Fruit fly (Drosophila melanogaster): ENCODE data around the gene NTPase.

The NTPase gene

DNA sequence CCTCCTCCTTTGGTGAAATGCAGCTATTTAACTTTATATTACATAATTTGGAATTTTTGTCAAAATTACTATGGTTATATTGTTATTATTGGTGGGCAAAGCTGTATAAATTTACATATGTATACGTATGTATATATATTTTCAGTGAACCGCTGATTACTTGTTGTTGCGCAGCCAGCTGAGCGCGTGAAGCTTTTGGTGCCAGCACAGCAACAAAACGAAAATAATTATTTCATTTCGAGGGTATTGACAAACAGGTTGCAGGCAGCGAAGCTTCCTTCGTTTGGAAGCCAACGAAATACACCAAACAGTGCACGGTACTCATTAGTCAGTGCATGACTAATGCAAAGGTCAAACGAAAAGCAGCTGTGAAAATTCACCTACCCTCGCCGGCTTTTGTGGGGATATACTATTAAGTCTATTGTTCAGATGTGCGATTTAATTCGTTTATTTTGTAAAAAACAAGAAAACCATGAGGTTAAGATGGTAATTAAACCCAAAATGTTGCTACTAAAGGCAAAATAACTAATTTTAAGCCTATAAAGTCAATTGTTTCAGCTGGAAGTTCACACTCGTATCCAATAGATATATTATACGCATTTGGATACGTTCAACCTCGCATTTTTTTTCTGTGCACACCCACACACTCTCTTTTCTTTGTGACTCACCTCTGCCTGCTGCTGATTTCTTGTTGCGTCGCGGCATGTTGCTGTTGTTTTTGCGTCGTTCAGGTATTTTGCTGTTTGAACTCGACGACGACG, 12.5 kb downstream of the NTPase start (continued):
- TF ChIP-seq CG10274 (GFP tag; optimal IDR thresholded peaks at IDR 0.05) (no peak), CG14965 (GFP tag; optimal IDR thresholded peaks at IDR 0.05; ENCODE audit: borderline replicate concordance) (no peak), mirr (GFP tag; optimal IDR thresholded peaks at IDR 0.05) (no peak), tap (tag; optimal IDR thresholded peaks at IDR 0.05) (no peak), lmd (GFP tag; IDR thresholded peaks at IDR 0.05) (peak; percentile 23; the same call in 1 of the 2 replicates), Meics (GFP tag; optimal IDR thresholded peaks at IDR 0.05) (peak; percentile 63), Hmr (GFP tag; optimal IDR thresholded peaks at IDR 0.05) (peak; percentile 35), nmo (GFP tag; optimal IDR thresholded peaks at IDR 0.05) (peak; percentile 7), az2 (GFP tag; optimal IDR thresholded peaks at IDR 0.05) (no peak), YL-1 (GFP tag; optimal IDR thresholded peaks at IDR 0.05) (no peak), CG11093 (GFP tag; IDR thresholded peaks at IDR 0.05) (0 out of 3 replicates have a peak, but pooled peaks have one; percentile 38), fru (optimal IDR thresholded peaks at IDR 0.05) (no peak), Rfx (GFP tag; IDR thresholded peaks at IDR 0.05) (peak; percentile 58), NC2β (GFP tag; optimal IDR thresholded peaks at IDR 0.05) (no peak), ci (GFP tag; IDR thresholded peaks at IDR 0.05) (peak; percentile 43; the same call in 2 of the 3 replicates), tll (GFP tag; optimal IDR thresholded peaks at IDR 0.05) (peak in 1 of 2 experiments; percentile 49), ATbp (GFP tag; optimal IDR thresholded peaks at IDR 0.05) (peak; percentile 7), ind (GFP tag; optimal IDR thresholded peaks at IDR 0.05) (peak; percentile 14), CG16779 (GFP tag; IDR thresholded peaks at IDR 0.05) (no peak), sens-2 (GFP tag; IDR thresholded peaks at IDR 0.05) (no peak), Dp (GFP tag; optimal IDR thresholded peaks at IDR 0.05) (no peak), bowl (GFP tag; IDR thresholded peaks at IDR 0.05) (no peak), chif (GFP tag; optimal IDR thresholded peaks at IDR 0.05) (peak in 1 of 2 experiments; percentile 19), repo (GFP tag; optimal IDR thresholded peaks at IDR 0.05) (no peak), eyg (GFP tag; optimal IDR thresholded peaks at IDR 0.05) (no peak), lab (GFP tag; optimal IDR thresholded peaks at IDR 0.05) (peak; percentile 46), Lim3 (GFP tag; IDR thresholded peaks at IDR 0.05) (no peak), CTCF (GFP tag; optimal IDR thresholded peaks at IDR 0.05) (no peak), dati (GFP tag; IDR thresholded peaks at IDR 0.05) (no peak), CG10147 (GFP tag; optimal IDR thresholded peaks at IDR 0.05) (no peak), p53 (GFP tag; optimal IDR thresholded peaks at IDR 0.05) (no peak), CG11695 (GFP tag; IDR thresholded peaks at IDR 0.05) (0 out of 3 replicates have a peak, but pooled peaks have one; percentile 49), CG2678 (tag; optimal IDR thresholded peaks at IDR 0.05) (peak; percentile 37), CG2875 (GFP tag; optimal IDR thresholded peaks at IDR 0.05) (no peak), CG10267 (tag; optimal IDR thresholded peaks at IDR 0.05) (no peak), Oli (tag; optimal IDR thresholded peaks at IDR 0.05) (peak; percentile 16), Mrtf (GFP tag; IDR thresholded peaks at IDR 0.05) (peak; percentile 42; the same call in 1 of the 3 replicates), Xrp1 (GFP tag; IDR thresholded peaks at IDR 0.05) (peak; percentile 43; the same call in 1 of the 2 replicates), H2.0 (GFP tag; IDR thresholded peaks at IDR 0.05) (no peak), CG10366 (GFP tag; IDR thresholded peaks at IDR 0.05) (peak; percentile 33), chinmo (GFP tag; IDR thresholded peaks at IDR 0.05; ENCODE audit: partially characterized antibody) (peak; percentile 79; the same call in 2 of the 4 replicates), CG9437 (GFP tag; optimal IDR thresholded peaks at IDR 0.05) (no peak), CG42726 (GFP tag; IDR thresholded peaks at IDR 0.05; ENCODE audit: partially characterized antibody) (no peak), ranshi (GFP tag; IDR thresholded peaks at IDR 0.05) (no peak), CG17912 (GFP tag; optimal IDR thresholded peaks at IDR 0.05) (no peak), CG15269 (tag; optimal IDR thresholded peaks at IDR 0.05) (peak; percentile 41), lilli (GFP tag; optimal IDR thresholded peaks at IDR 0.05) (peak; percentile 67), Hr78 (GFP tag; optimal IDR thresholded peaks at IDR 0.05) (peak in 1 of 2 experiments; percentile 66), kay (GFP tag; optimal IDR thresholded peaks at IDR 0.05) (peak; percentile 78)

All from whole organism, embryonic.